Worm (Caenorhabditis elegans): ENCODE results near the gene ugt-21.

ugt-21 gene

ce11 chrIV:9477135-9477928, 22.8 kb upstream of the ugt-21 start, which contains the start of gene wrt-3 (continued):
- TF ChIP-seq jun-1 (tag; optimal IDR thresholded peaks at IDR 0.05) (no peak), aha-1 (tag) (peak; percentile 86), madf-9 (GFP tag; conservative IDR thresholded peaks at IDR 0.05) (peak; percentile 82), ceh-20 (GFP tag; IDR thresholded peaks at IDR 0.05) (no peak), nhr-28 (tag; optimal IDR thresholded peaks at IDR 0.05) (peak; percentile 13), ztf-7 (tag; optimal IDR thresholded peaks at IDR 0.05) (peak; percentile 71), F10B5.3 (tag; optimal IDR thresholded peaks at IDR 0.05) (peak; percentile 64), mdl-1 (tag; optimal IDR thresholded peaks at IDR 0.05) (no peak), hif-1 (tag; optimal IDR thresholded peaks at IDR 0.05) (no peak), sdz-12 (GFP tag; optimal IDR thresholded peaks at IDR 0.05) (peak; percentile 93), lim-7 (GFP tag; IDR thresholded peaks at IDR 0.05) (no peak; the same call in none of the 2 replicates), ceh-28 (tag; optimal IDR thresholded peaks at IDR 0.05) (no peak), spr-3 (GFP tag; optimal IDR thresholded peaks at IDR 0.05) (peak; percentile 81), set-16 (GFP tag; IDR thresholded peaks at IDR 0.05) (no peak), lsy-2 (tag; optimal IDR thresholded peaks at IDR 0.05) (peak in 1 of 2 experiments; percentile 12), lin-29 (GFP tag; IDR thresholded peaks at IDR 0.05) (peak; percentile 49; the same call in 1 of the 2 replicates), aly-2 (tag; optimal IDR thresholded peaks at IDR 0.05) (no peak), unc-130 (GFP tag; optimal IDR thresholded peaks at IDR 0.05) (peak; percentile 67), snpc-4 (tag; optimal IDR thresholded peaks at IDR 0.05) (no peak), nhr-76 (tag; optimal IDR thresholded peaks at IDR 0.05) (no peak), fkh-10 (GFP tag; optimal IDR thresholded peaks at IDR 0.05) (no peak), Y105C5A.15 (GFP tag; IDR thresholded peaks at IDR 0.05) (peak; percentile 94), zip-11 (GFP tag; IDR thresholded peaks at IDR 0.05) (peak; percentile 79; the same call in 1 of the 2 replicates), Y75B8A.6 (GFP tag; IDR thresholded peaks at IDR 0.05) (no peak; the same call in 1 of the 2 replicates), daf-8 (GFP tag; IDR thresholded peaks at IDR 0.05) (no peak), nhr-11 (tag; optimal IDR thresholded peaks at IDR 0.05) (no peak), duxl-1 (tag; optimal IDR thresholded peaks at IDR 0.05; ENCODE audit: poor library complexity) (peak; percentile 91), lin-13 (GFP tag; optimal IDR thresholded peaks at IDR 0.05) (no peak), arid-1 (GFP tag; conservative IDR thresholded peaks at IDR 0.05) (peak; percentile 93), madf-5 (GFP tag; IDR thresholded peaks at IDR 0.05) (peak; percentile 89 to 92), hmg-1.1 (GFP tag; IDR thresholded peaks at IDR 0.05) (peak; percentile 81), nhr-111 (GFP tag; optimal IDR thresholded peaks at IDR 0.05) (peak; percentile 94), spr-1 (tag; optimal IDR thresholded peaks at IDR 0.05) (peak; percentile 74), ceh-32 (tag; optimal IDR thresholded peaks at IDR 0.05; ENCODE audit: poor library complexity) (peak; percentile 1), ces-1 (GFP tag; optimal IDR thresholded peaks at IDR 0.05) (no peak), nhr-42 (GFP tag; IDR thresholded peaks at IDR 0.05) (peak; percentile 86), hlh-30 (tag; optimal IDR thresholded peaks at IDR 0.05; ENCODE audit: insufficient read depth) (no peak), ama-1 (optimal IDR thresholded peaks at IDR 0.05) (no peak), daf-19 (GFP tag; conservative IDR thresholded peaks at IDR 0.05) (peak; percentile 90), F44E2.7 (GFP tag; IDR thresholded peaks at IDR 0.05) (peak; percentile 97), dve-1 (tag; optimal IDR thresholded peaks at IDR 0.05; ENCODE audit: insufficient read depth) (no peak), dpl-1 (GFP tag; optimal IDR thresholded peaks at IDR 0.05) (no peak), lin-39 (tag; optimal IDR thresholded peaks at IDR 0.05) (no peak), egl-43 (GFP tag; IDR thresholded peaks at IDR 0.05) (no peak), gei-8 (GFP tag; optimal IDR thresholded peaks at IDR 0.05) (peak; percentile 90), rbr-2 (tag; optimal IDR thresholded peaks at IDR 0.05) (peak; percentile 62), mep-1 (tag; optimal IDR thresholded peaks at IDR 0.05) (no peak), fos-1 (tag; optimal IDR thresholded peaks at IDR 0.05) (no peak), zfp-2 (tag; optimal IDR thresholded peaks at IDR 0.05) (peak; percentile 46), nhr-41 (GFP tag; IDR thresholded peaks at IDR 0.05) (peak; percentile 75; the same call in 1 of the 2 replicates)
